Fruit fly (Drosophila melanogaster) whole organism, embryonic: Measurements from ENCODE around the gene tay.

ENCODE experiments used
- Bgb ChIP-seq: fragments of 200-800 bp; sonication (Bioruptor generic); IDR thresholded peaks from 2 replicates; pipeline ENCODE4 v1.3.6; 2022; ENCODE audit warnings: missing biosample characterization, missing genetic modification characterization; ENCODE audit not compliant: partially characterized antibody
- CG12299 ChIP-seq: fragments of 200-800 bp; sonication (Bioruptor generic); optimal IDR thresholded peaks from 2 replicates; lab custom pipeline; 2018; ENCODE audit warnings: missing biosample characterization, mild to moderate bottlenecking, missing genetic modification characterization
- CG1233 ChIP-seq: fragments of 200-800 bp; sonication (Bioruptor generic); optimal IDR thresholded peaks from 4 replicates; lab custom pipeline; 2018; ENCODE audit warnings: missing biosample characterization, mild to moderate bottlenecking, missing genetic modification characterization
- CG13894 ChIP-seq: fragments of 200-800 bp; sonication (Bioruptor generic); optimal IDR thresholded peaks from 3 replicates; lab custom pipeline; 2018; ENCODE audit warnings: missing biosample characterization, mild to moderate bottlenecking, missing genetic modification characterization, moderate library complexity
- CG14050 ChIP-seq: fragments of 200-800 bp; sonication (Bioruptor generic); IDR thresholded peaks from 3 replicates; pipeline ENCODE4 v1.3.6; 2022; ENCODE audit warnings: missing biosample characterization, missing genetic modification characterization
- CG14710 ChIP-seq: fragments of 200-800 bp; sonication (Bioruptor generic); optimal IDR thresholded peaks from 3 replicates; lab custom pipeline; 2019; ENCODE audit warnings: missing biosample characterization, mild to moderate bottlenecking, missing genetic modification characterization, moderate library complexity
- CG17802 ChIP-seq: fragments of 200-800 bp; sonication (Bioruptor generic); optimal IDR thresholded peaks from 2 replicates; lab custom pipeline; 2018; ENCODE audit warnings: missing biosample characterization, mild to moderate bottlenecking, missing genetic modification characterization, moderate library complexity
- CG18262 ChIP-seq: fragments of 200-800 bp; optimal IDR thresholded peaks from 3 replicates; lab custom pipeline; 2019; ENCODE audit warnings: missing biosample characterization, mild to moderate bottlenecking, missing genetic modification characterization, moderate library complexity
- CG3065 ChIP-seq: fragments of 200-800 bp; sonication (Bioruptor generic); optimal IDR thresholded peaks from 2 replicates; lab custom pipeline; 2016; ENCODE audit warnings: missing biosample characterization, missing genetic modification characterization
- CG3163 ChIP-seq: fragments of 200-800 bp; sonication (Bioruptor generic); optimal IDR thresholded peaks from 3 replicates; lab custom pipeline; 2016; ENCODE audit warnings: missing biosample characterization, missing genetic modification characterization
- CG34224 ChIP-seq: fragments of 200-800 bp; sonication (Bioruptor generic); IDR thresholded peaks from 3 replicates; pipeline ENCODE4 v1.3.6; 2022; ENCODE audit warnings: missing biosample characterization, missing genetic modification characterization; ENCODE audit not compliant: partially characterized antibody
- CG42726 ChIP-seq: fragments of 200-800 bp; sonication (Bioruptor generic); IDR thresholded peaks from 2 replicates; pipeline ENCODE4 v1.3.6; 2022; ENCODE audit warnings: missing biosample characterization, missing genetic modification characterization; ENCODE audit not compliant: partially characterized antibody
- CG4282 ChIP-seq: fragments of 200-800 bp; sonication (Bioruptor generic); optimal IDR thresholded peaks from 2 replicates; lab custom pipeline; 2016; ENCODE audit warnings: missing biosample characterization, missing genetic modification characterization
- CG6254 ChIP-seq: fragments of 200-800 bp; sonication (Bioruptor generic); optimal IDR thresholded peaks from 3 replicates; lab custom pipeline; 2017; ENCODE audit warnings: mild to moderate bottlenecking, missing biosample characterization, missing genetic modification reagents, missing genetic modification characterization
- CG6683 ChIP-seq: fragments of 200-800 bp; sonication (Bioruptor generic); optimal IDR thresholded peaks from 2 replicates; lab custom pipeline; 2017; ENCODE audit warnings: missing biosample characterization, mild to moderate bottlenecking, missing genetic modification characterization, missing genetic modification reagents
- CG7357 ChIP-seq: fragments of 200-800 bp; sonication (Bioruptor generic); IDR thresholded peaks from 3 replicates; pipeline ENCODE4 v1.3.6; 2022; ENCODE audit warnings: missing biosample characterization, missing genetic modification characterization
- CG7372 ChIP-seq: fragments of 200-800 bp; sonication (Bioruptor generic); IDR thresholded peaks from 2 replicates; pipeline ENCODE4 v1.3.6; 2022; ENCODE audit warnings: missing biosample characterization, missing genetic modification characterization
- CG8924 ChIP-seq: fragments of 200-800 bp; optimal IDR thresholded peaks from 3 replicates; lab custom pipeline; 2019; ENCODE audit warnings: missing biosample characterization, mild to moderate bottlenecking, missing genetic modification characterization, moderate library complexity
- Camta ChIP-seq: fragments of 200-800 bp; sonication (Bioruptor generic); optimal IDR thresholded peaks from 2 replicates; lab custom pipeline; 2016; ENCODE audit warnings: missing biosample characterization, missing genetic modification characterization
- Chrac-16 ChIP-seq: fragments of 200-800 bp; sonication (Bioruptor generic); optimal IDR thresholded peaks from 3 replicates; lab custom pipeline; 2016; ENCODE audit warnings: missing biosample characterization, missing genetic modification characterization
- D19A ChIP-seq: fragments of 200-800 bp; optimal IDR thresholded peaks from 3 replicates; lab custom pipeline; 2019; ENCODE audit warnings: missing biosample characterization, mild to moderate bottlenecking, missing genetic modification characterization, moderate library complexity
- Dll ChIP-seq: fragments of 200-800 bp; sonication (Bioruptor generic); IDR thresholded peaks from 4 replicates; pipeline ENCODE4 v1.3.6; 2022; ENCODE audit warnings: missing biosample characterization, missing genetic modification characterization; ENCODE audit not compliant: partially characterized antibody
- Doc3 ChIP-seq: fragments of 200-800 bp; sonication (Bioruptor generic); IDR thresholded peaks from 3 replicates; pipeline ENCODE4 v1.3.6; 2022; ENCODE audit warnings: missing biosample characterization, missing genetic modification characterization; ENCODE audit not compliant: partially characterized antibody
- HLH4C ChIP-seq: fragments of 200-800 bp; sonication (Bioruptor generic); IDR thresholded peaks from 3 replicates; pipeline ENCODE4 v1.3.6; 2022; ENCODE audit warnings: missing biosample characterization, missing genetic modification characterization; ENCODE audit not compliant: partially characterized antibody
- Lim3 ChIP-seq: fragments of 200-800 bp; sonication (Bioruptor generic); IDR thresholded peaks from 2 replicates; pipeline ENCODE4 v1.3.6; 2022; ENCODE audit warnings: missing biosample characterization, missing genetic modification characterization
- MESR4 ChIP-seq: fragments of 200-800 bp; sonication (Bioruptor generic); optimal IDR thresholded peaks from 2 replicates; lab custom pipeline; 2018; ENCODE audit warnings: missing biosample characterization, mild to moderate bottlenecking, missing genetic modification characterization, moderate library complexity
- TFAM ChIP-seq: fragments of 200-800 bp; sonication (Bioruptor generic); optimal IDR thresholded peaks from 2 replicates; lab custom pipeline; 2017; ENCODE audit warnings: missing biosample characterization, missing genetic modification characterization, inconsistent platforms
- Tbp ChIP-seq: fragments of >200 bp; optimal IDR thresholded peaks from 2 replicates; lab custom pipeline; 2018; ENCODE audit warnings: missing biosample characterization, missing genetic modification characterization
- Xrp1 ChIP-seq: fragments of 200-800 bp; sonication (Bioruptor generic); IDR thresholded peaks from 2 replicates; pipeline ENCODE4 v1.3.6; 2022; ENCODE audit warnings: missing biosample characterization, missing genetic modification characterization
- amos ChIP-seq: fragments of 200-800 bp; sonication (Bioruptor generic); IDR thresholded peaks from 2 replicates; pipeline ENCODE4 v1.3.6; 2022; ENCODE audit warnings: missing biosample characterization, missing genetic modification characterization; ENCODE audit not compliant: partially characterized antibody
- bbx ChIP-seq: fragments of 200-800 bp; sonication (Bioruptor generic); IDR thresholded peaks from 2 replicates; pipeline ENCODE4 v1.3.6; 2022; ENCODE audit warnings: missing biosample characterization, missing genetic modification characterization; ENCODE audit not compliant: partially characterized antibody
- ci ChIP-seq: fragments of 200-800 bp; sonication (Bioruptor generic); IDR thresholded peaks from 3 replicates; pipeline ENCODE4 v1.3.6; 2022; ENCODE audit warnings: missing biosample characterization, missing genetic modification characterization
- ftz-f1 ChIP-seq: fragments of 200-800 bp; sonication (Bioruptor generic); optimal IDR thresholded peaks from 2 replicates; lab custom pipeline; 2016; ENCODE audit warnings: missing biosample characterization, missing genetic modification characterization
- gsb ChIP-seq: fragments of 200-800 bp; sonication (Bioruptor generic); IDR thresholded peaks from 2 replicates; pipeline ENCODE4 v1.3.6; 2022; ENCODE audit warnings: missing biosample characterization, missing genetic modification characterization
- hbn ChIP-seq: fragments of 200-800 bp; sonication (Bioruptor generic); IDR thresholded peaks from 2 replicates; pipeline ENCODE4 v1.3.6; 2022; ENCODE audit warnings: missing biosample characterization, missing genetic modification characterization; ENCODE audit not compliant: partially characterized antibody
- kay ChIP-seq: fragments of 200-800 bp; sonication (Bioruptor generic); optimal IDR thresholded peaks from 2 replicates; lab custom pipeline; 2016; ENCODE audit warnings: missing biosample characterization, missing genetic modification characterization
- knrl ChIP-seq: fragments of 200-800 bp; sonication (Bioruptor generic); IDR thresholded peaks from 3 replicates; pipeline ENCODE4 v1.3.6; 2022; ENCODE audit warnings: missing biosample characterization, missing genetic modification characterization; ENCODE audit not compliant: partially characterized antibody
- lmd ChIP-seq: fragments of 200-800 bp; sonication (Bioruptor generic); IDR thresholded peaks from 2 replicates; pipeline ENCODE4 v1.3.6; 2022; ENCODE audit warnings: missing biosample characterization, missing genetic modification characterization
- mam ChIP-seq: fragments of 200-800 bp; sonication (Bioruptor generic); optimal IDR thresholded peaks from 3 replicates; lab custom pipeline; 2016; ENCODE audit warnings: missing biosample characterization, missing genetic modification characterization
- nmo ChIP-seq: fragments of 200-800 bp; sonication (Bioruptor generic); optimal IDR thresholded peaks from 2 replicates; lab custom pipeline; 2018; ENCODE audit warnings: missing biosample characterization, mild to moderate bottlenecking, missing genetic modification characterization, moderate library complexity
- nom ChIP-seq: fragments of 200-800 bp; sonication (Bioruptor generic); optimal IDR thresholded peaks from 2 replicates; lab custom pipeline; 2017; ENCODE audit warnings: missing biosample characterization, missing genetic modification characterization, mild to moderate bottlenecking, moderate library complexity, missing genetic modification reagents
- phol ChIP-seq: fragments of 200-800 bp; sonication (Bioruptor generic); optimal IDR thresholded peaks from 3 replicates; lab custom pipeline; 2018; ENCODE audit warnings: missing biosample characterization, mild to moderate bottlenecking, missing genetic modification characterization, moderate library complexity
- pita ChIP-seq: fragments of 200-800 bp; sonication (Bioruptor generic); optimal IDR thresholded peaks from 2 replicates; lab custom pipeline; 2017; ENCODE audit warnings: missing biosample characterization, mild to moderate bottlenecking, missing genetic modification characterization
- ro ChIP-seq: fragments of 200-800 bp; sonication (Bioruptor generic); IDR thresholded peaks from 2 replicates; pipeline ENCODE4 v1.3.6; 2022; ENCODE audit warnings: missing biosample characterization, missing genetic modification characterization
- row ChIP-seq: fragments of 200-800 bp; sonication (Bioruptor generic); IDR thresholded peaks from 3 replicates; pipeline ENCODE4 v1.3.6; 2022; ENCODE audit warnings: missing biosample characterization, missing genetic modification characterization
- so ChIP-seq: fragments of 200-800 bp; sonication (Bioruptor generic); IDR thresholded peaks from 3 replicates; pipeline ENCODE4 v1.3.6; 2022; ENCODE audit warnings: missing biosample characterization, missing genetic modification characterization
- tna ChIP-seq: fragments of 200-800 bp; sonication (Bioruptor generic); IDR thresholded peaks from 2 replicates; pipeline ENCODE4 v1.3.6; 2022; ENCODE audit warnings: missing biosample characterization, missing genetic modification characterization; ENCODE audit not compliant: partially characterized antibody
- wdn ChIP-seq: fragments of 200-800 bp; sonication (Bioruptor generic); IDR thresholded peaks from 2 replicates; pipeline ENCODE4 v1.3.6; 2022; ENCODE audit warnings: missing biosample characterization, missing genetic modification characterization
- zen2 ChIP-seq: fragments of 200-800 bp; sonication (Bioruptor generic); IDR thresholded peaks from 3 replicates; pipeline ENCODE4 v1.3.6; 2022; ENCODE audit warnings: missing biosample characterization, missing genetic modification characterization; ENCODE audit not compliant: partially characterized antibody

The tay gene

dm6 chrX:15857601-15858284, 29.4 kb downstream of the tay start, which contains the start of the genes CG46440 and Myb (continued):
- TF ChIP-seq tna (GFP tag; lab: Robert Waterston, UW) (peak; percentile 78), CG6254 (GFP tag; lab: Kevin White, UChicago) (no peak), knrl (GFP tag; lab: Robert Waterston, UW) (peak; percentile 82), CG14050 (GFP tag; lab: Robert Waterston, UW) (no peak), ro (GFP tag; lab: Robert Waterston, UW) (no peak), zen2 (no peak), so (GFP tag; lab: Robert Waterston, UW) (no peak), pita (GFP tag; lab: Kevin White, UChicago) (no peak), bbx (GFP tag; lab: Robert Waterston, UW) (peak; percentile 87), CG7357 (GFP tag; lab: Robert Waterston, UW) (peak; percentile 92), CG14710 (tag; lab: Kevin White, UChicago) (peak; percentile 24), CG13894 (tag; lab: Kevin White, UChicago) (no peak), mam (GFP tag; lab: Kevin White, UChicago) (peak; percentile 5), CG8924 (tag; lab: Kevin White, UChicago) (peak; percentile 39), Chrac-16 (GFP tag; lab: Kevin White, UChicago) (no peak), CG34224 (GFP tag; lab: Robert Waterston, UW) (peak; percentile 71), Camta (GFP tag; lab: Kevin White, UChicago) (no peak), nom (GFP tag; lab: Kevin White, UChicago) (peak; percentile 37), kay (GFP tag; lab: Kevin White, UChicago) (no peak), Tbp (GFP tag; lab: Kevin White, UChicago) (no peak), CG18262 (no peak), hbn (peak; percentile 56), row (peak; percentile 67), CG6683 (GFP tag; lab: Kevin White, UChicago) (no peak), CG3163 (GFP tag; lab: Kevin White, UChicago) (no peak), ftz-f1 (GFP tag; lab: Kevin White, UChicago) (no peak), amos (GFP tag; lab: Robert Waterston, UW) (peak; percentile 92; the same call in 1 of the 2 replicates), Bgb (GFP tag; lab: Robert Waterston, UW) (peak; percentile 86), CG17802 (tag; lab: Kevin White, UChicago) (peak; percentile 65), CG42726 (peak; percentile 75; the same call in 1 of the 2 replicates), Lim3 (no peak), ci (no peak), CG7372 (GFP tag; lab: Robert Waterston, UW) (no peak), Dll (peak; percentile 77), CG4282 (no peak), CG3065 (no peak), TFAM (no peak), CG12299 (tag; lab: Kevin White, UChicago) (peak; percentile 7), phol (peak; percentile 9), CG1233 (no peak), lmd (GFP tag; lab: Robert Waterston, UW) (no peak), Doc3 (GFP tag; lab: Robert Waterston, UW) (peak; percentile 59; the same call in 1 of the 3 replicates), gsb (GFP tag; lab: Robert Waterston, UW) (no peak), HLH4C (peak; percentile 84), nmo (GFP tag; lab: Kevin White, UChicago) (peak; percentile 14), wdn (no peak), D19A (peak; percentile 54), MESR4 (GFP tag; lab: Kevin White, UChicago) (peak; percentile 82), Xrp1 (no peak)
